Fruit fly (Drosophila melanogaster) whole organism, embryonic: ENCODE measurements around the gene yrt.
A peak's percentile ranks its signal among the peaks of the same experiment; 100 is the strongest.

Experiments
- Adf1 ChIP-seq: fragments of 200-800 bp; sonication (Bioruptor generic); IDR thresholded peaks from 2 replicates; pipeline ENCODE4 v1.3.6; 2022; ENCODE audit warnings: missing biosample characterization, missing genetic modification characterization
- Atf6 ChIP-seq: fragments of 200-800 bp; sonication (Bioruptor generic); IDR thresholded peaks from 2 replicates; pipeline ENCODE4 v1.3.6; 2022; ENCODE audit warnings: missing biosample characterization, missing genetic modification characterization
- B-H2 ChIP-seq: fragments of 200-800 bp; sonication (Bioruptor generic); optimal IDR thresholded peaks from 2 replicates; lab custom pipeline; 2018; ENCODE audit warnings: missing biosample characterization, mild to moderate bottlenecking, missing genetic modification characterization
- Bdp1 ChIP-seq: fragments of 200-800 bp; sonication (Bioruptor generic); optimal IDR thresholded peaks from 3 replicates; lab custom pipeline; 2016; ENCODE audit warnings: missing biosample characterization, missing genetic modification characterization
- CG1832 ChIP-seq: fragments of 200-800 bp; sonication (Bioruptor generic); optimal IDR thresholded peaks from 2 replicates; lab custom pipeline; 2017; ENCODE audit warnings: missing biosample characterization, mild to moderate bottlenecking, missing genetic modification characterization, inconsistent platforms
- CG34224 ChIP-seq: fragments of 200-800 bp; sonication (Bioruptor generic); IDR thresholded peaks from 3 replicates; pipeline ENCODE4 v1.3.6; 2022; ENCODE audit warnings: missing biosample characterization, missing genetic modification characterization; ENCODE audit not compliant: partially characterized antibody
- CG34422 ChIP-seq: fragments of 200-800 bp; sonication (Bioruptor generic); IDR thresholded peaks from 3 replicates; pipeline ENCODE4 v1.3.6; 2022; ENCODE audit warnings: missing biosample characterization, missing genetic modification characterization
- CG4404 ChIP-seq: fragments of 200-800 bp; sonication (Bioruptor generic); IDR thresholded peaks from 2 replicates; pipeline ENCODE4 v1.3.6; 2022; ENCODE audit warnings: missing biosample characterization, missing genetic modification characterization
- CG6689 ChIP-seq: fragments of 200-800 bp; sonication (Bioruptor generic); IDR thresholded peaks from 2 replicates; pipeline ENCODE4 v1.3.6; 2022; ENCODE audit warnings: missing biosample characterization, missing genetic modification characterization
- CG7987 ChIP-seq: fragments of 200-800 bp; sonication (Bioruptor generic); optimal IDR thresholded peaks from 2 replicates; lab custom pipeline; 2018; ENCODE audit warnings: missing biosample characterization, mild to moderate bottlenecking, missing genetic modification characterization, moderate library complexity
- CG8281 ChIP-seq: fragments of 200-800 bp; sonication (Bioruptor generic); optimal IDR thresholded peaks from 2 replicates; lab custom pipeline; 2018; ENCODE audit warnings: missing biosample characterization, mild to moderate bottlenecking, missing genetic modification characterization, moderate library complexity
- CG8359 ChIP-seq: fragments of 200-800 bp; sonication (Bioruptor generic); optimal IDR thresholded peaks from 2 replicates; lab custom pipeline; 2017; ENCODE audit warnings: missing biosample characterization, mild to moderate bottlenecking, missing genetic modification characterization, borderline replicate concordance
- CG8924 ChIP-seq: fragments of 200-800 bp; optimal IDR thresholded peaks from 3 replicates; lab custom pipeline; 2019; ENCODE audit warnings: missing biosample characterization, mild to moderate bottlenecking, missing genetic modification characterization, moderate library complexity
- CoRest ChIP-seq: fragments of 200-800 bp; sonication (Bioruptor generic); optimal IDR thresholded peaks from 3 replicates; lab custom pipeline; 2018; ENCODE audit warnings: missing biosample characterization, mild to moderate bottlenecking, missing genetic modification characterization, moderate library complexity
- D ChIP-seq, 2 experiments: fragments of 200-800 bp in 1 of 2; fragments of >200 bp in 1 of 2; sonication (Bioruptor generic) in 1 of 2; optimal IDR thresholded peaks; 2 replicates in 1 of 2; 3 replicates in 1 of 2; lab custom pipeline; 2017; ENCODE audit warnings: mild to moderate bottlenecking in 1 of 2, missing biosample characterization in 1 of 2, missing genetic modification characterization in 1 of 2, missing genetic modification reagents in 1 of 2
- E2f2 ChIP-seq: fragments of 200-800 bp; sonication (Bioruptor generic); IDR thresholded peaks from 2 replicates; pipeline ENCODE4 v1.3.6; 2022; ENCODE audit warnings: missing biosample characterization, missing genetic modification characterization
- Fer1 ChIP-seq: fragments of 200-800 bp; sonication (Bioruptor generic); optimal IDR thresholded peaks from 2 replicates; lab custom pipeline; 2017; ENCODE audit warnings: missing biosample characterization, mild to moderate bottlenecking, missing genetic modification characterization
- H15 ChIP-seq: fragments of 200-800 bp; sonication (Bioruptor generic); IDR thresholded peaks from 3 replicates; pipeline ENCODE4 v1.3.6; 2022; ENCODE audit warnings: missing biosample characterization, missing genetic modification characterization
- HmgD ChIP-seq: fragments of 200-800 bp; sonication (Bioruptor generic); optimal IDR thresholded peaks from 3 replicates; lab custom pipeline; 2016; ENCODE audit warnings: missing biosample characterization, missing genetic modification characterization
- Hr51 ChIP-seq, 2 experiments: fragments of 200-800 bp; sonication (Bioruptor generic); optimal IDR thresholded peaks; 2 replicates in 1 of 2; 3 replicates in 1 of 2; lab custom pipeline; 2016 to 2018; ENCODE audit warnings: missing biosample characterization in 2 of 2, missing genetic modification characterization in 2 of 2, mild to moderate bottlenecking in 1 of 2, moderate library complexity in 1 of 2
- Kr ChIP-seq: fragments of 200-800 bp; sonication (Bioruptor generic); optimal IDR thresholded peaks from 2 replicates; lab custom pipeline; 2017; ENCODE audit warnings: missing biosample characterization, mild to moderate bottlenecking, missing genetic modification characterization
- Lhr ChIP-seq: fragments of 200-800 bp; sonication (Bioruptor generic); optimal IDR thresholded peaks from 3 replicates; lab custom pipeline; 2017; ENCODE audit warnings: mild to moderate bottlenecking, missing biosample characterization, missing genetic modification reagents, missing genetic modification characterization
- Nf-YA ChIP-seq: fragments of 200-800 bp; sonication (Bioruptor generic); IDR thresholded peaks from 2 replicates; pipeline ENCODE4 v1.3.6; 2022; ENCODE audit warnings: missing biosample characterization, missing genetic modification characterization
- Ravus ChIP-seq: fragments of 200-800 bp; sonication (Bioruptor generic); IDR thresholded peaks from 2 replicates; pipeline ENCODE4 v1.3.6; 2022; ENCODE audit warnings: missing biosample characterization, missing genetic modification characterization
- Rfx ChIP-seq: fragments of 200-800 bp; sonication (Bioruptor generic); IDR thresholded peaks from 2 replicates; pipeline ENCODE4 v1.3.6; 2022; ENCODE audit warnings: missing biosample characterization, missing genetic modification characterization
- Sin3A ChIP-seq: fragments of >200 bp; optimal IDR thresholded peaks from 2 replicates; lab custom pipeline; 2018
- Sox100B ChIP-seq: fragments of 200-800 bp; sonication (Bioruptor generic); optimal IDR thresholded peaks from 3 replicates; lab custom pipeline; 2018; ENCODE audit warnings: missing biosample characterization, mild to moderate bottlenecking, missing genetic modification characterization
- Spps ChIP-seq: fragments of 200-800 bp; sonication (Bioruptor generic); optimal IDR thresholded peaks from 2 replicates; lab custom pipeline; 2018; ENCODE audit warnings: missing biosample characterization, mild to moderate bottlenecking, missing genetic modification characterization
- Vsx1 ChIP-seq: fragments of 200-800 bp; sonication (Bioruptor generic); optimal IDR thresholded peaks from 2 replicates; lab custom pipeline; 2017; ENCODE audit warnings: missing biosample characterization, mild to moderate bottlenecking, missing genetic modification characterization, missing genetic modification reagents
- az2 ChIP-seq: fragments of 200-800 bp; sonication (Bioruptor generic); optimal IDR thresholded peaks from 3 replicates; lab custom pipeline; 2016; ENCODE audit warnings: missing biosample characterization, missing genetic modification characterization
- bowl ChIP-seq: fragments of 200-800 bp; sonication (Bioruptor generic); IDR thresholded peaks from 2 replicates; pipeline ENCODE4 v1.3.6; 2022; ENCODE audit warnings: missing biosample characterization, missing genetic modification characterization
- bsh ChIP-seq, 2 experiments: fragments of 200-800 bp; sonication (Bioruptor generic); optimal IDR thresholded peaks; 2 replicates each; lab custom pipeline; 2017 to 2018; ENCODE audit warnings: mild to moderate bottlenecking in 2 of 2, missing biosample characterization in 2 of 2, missing genetic modification characterization in 2 of 2, moderate library complexity in 1 of 2
- ci ChIP-seq: fragments of 200-800 bp; sonication (Bioruptor generic); IDR thresholded peaks from 3 replicates; pipeline ENCODE4 v1.3.6; 2022; ENCODE audit warnings: missing biosample characterization, missing genetic modification characterization
- grau ChIP-seq: fragments of 200-800 bp; optimal IDR thresholded peaks from 3 replicates; lab custom pipeline; 2019; ENCODE audit warnings: missing biosample characterization, mild to moderate bottlenecking, missing genetic modification characterization, moderate library complexity
- gro ChIP-seq: fragments of 200-800 bp; sonication (Bioruptor generic); optimal IDR thresholded peaks from 2 replicates; lab custom pipeline; 2016; ENCODE audit warnings: missing biosample characterization, missing genetic modification characterization
- hb ChIP-seq: fragments of 200-800 bp; sonication (Bioruptor generic); IDR thresholded peaks from 3 replicates; pipeline ENCODE4 v1.3.6; 2022; ENCODE audit warnings: missing biosample characterization, missing genetic modification characterization; ENCODE audit not compliant: partially characterized antibody
- hkb ChIP-seq, 2 experiments: fragments of 200-800 bp in 1 of 2; fragments of >200 bp in 1 of 2; sonication (Bioruptor generic) in 1 of 2; IDR thresholded peaks in 1 of 2; optimal IDR thresholded peaks in 1 of 2; 2 replicates each; pipeline versions ENCODE4 v1.3.6 to Lab custom; 2017 to 2022; ENCODE audit warnings: missing biosample characterization in 1 of 2, missing genetic modification characterization in 1 of 2
- jumu ChIP-seq: fragments of 200-800 bp; sonication (Bioruptor generic); optimal IDR thresholded peaks from 3 replicates; lab custom pipeline; 2016; ENCODE audit warnings: missing biosample characterization, missing genetic modification characterization
- lab ChIP-seq: fragments of 200-800 bp; sonication (Bioruptor generic); optimal IDR thresholded peaks from 3 replicates; lab custom pipeline; 2017; ENCODE audit warnings: missing biosample characterization, missing genetic modification characterization, mild to moderate bottlenecking, moderate library complexity, missing genetic modification reagents
- lmd ChIP-seq: fragments of 200-800 bp; sonication (Bioruptor generic); IDR thresholded peaks from 2 replicates; pipeline ENCODE4 v1.3.6; 2022; ENCODE audit warnings: missing biosample characterization, missing genetic modification characterization
- nerfin-1 ChIP-seq: fragments of 200-800 bp; sonication (Bioruptor generic); optimal IDR thresholded peaks from 3 replicates; lab custom pipeline; 2019; ENCODE audit warnings: missing biosample characterization, mild to moderate bottlenecking, missing genetic modification characterization, moderate library complexity
- org-1 ChIP-seq: fragments of 200-800 bp; sonication (Bioruptor generic); optimal IDR thresholded peaks from 2 replicates; lab custom pipeline; 2017; ENCODE audit warnings: missing biosample characterization, missing genetic modification characterization
- otp ChIP-seq: fragments of 200-800 bp; sonication (Bioruptor generic); IDR thresholded peaks from 3 replicates; pipeline ENCODE4, ENCODE4 v1.3.6; 2022; ENCODE audit warnings: missing biosample characterization, missing genetic modification characterization
- slp2 ChIP-seq: fragments of 200-800 bp; sonication (Bioruptor generic); optimal IDR thresholded peaks from 2 replicates; lab custom pipeline; 2016; ENCODE audit warnings: missing biosample characterization, missing genetic modification characterization
- so ChIP-seq: fragments of 200-800 bp; sonication (Bioruptor generic); IDR thresholded peaks from 3 replicates; pipeline ENCODE4 v1.3.6; 2022; ENCODE audit warnings: missing biosample characterization, missing genetic modification characterization
- tgo ChIP-seq: fragments of 200-800 bp; sonication (Bioruptor generic); IDR thresholded peaks from 3 replicates; pipeline ENCODE4 v1.3.6; 2022; ENCODE audit warnings: missing biosample characterization, missing genetic modification characterization
- tin ChIP-seq: fragments of 200-800 bp; sonication (Bioruptor generic); optimal IDR thresholded peaks from 3 replicates; lab custom pipeline; 2016; ENCODE audit warnings: missing biosample characterization, missing genetic modification characterization
- wdn ChIP-seq: fragments of 200-800 bp; sonication (Bioruptor generic); IDR thresholded peaks from 2 replicates; pipeline ENCODE4 v1.3.6; 2022; ENCODE audit warnings: missing biosample characterization, missing genetic modification characterization

yrt gene

DNA sequence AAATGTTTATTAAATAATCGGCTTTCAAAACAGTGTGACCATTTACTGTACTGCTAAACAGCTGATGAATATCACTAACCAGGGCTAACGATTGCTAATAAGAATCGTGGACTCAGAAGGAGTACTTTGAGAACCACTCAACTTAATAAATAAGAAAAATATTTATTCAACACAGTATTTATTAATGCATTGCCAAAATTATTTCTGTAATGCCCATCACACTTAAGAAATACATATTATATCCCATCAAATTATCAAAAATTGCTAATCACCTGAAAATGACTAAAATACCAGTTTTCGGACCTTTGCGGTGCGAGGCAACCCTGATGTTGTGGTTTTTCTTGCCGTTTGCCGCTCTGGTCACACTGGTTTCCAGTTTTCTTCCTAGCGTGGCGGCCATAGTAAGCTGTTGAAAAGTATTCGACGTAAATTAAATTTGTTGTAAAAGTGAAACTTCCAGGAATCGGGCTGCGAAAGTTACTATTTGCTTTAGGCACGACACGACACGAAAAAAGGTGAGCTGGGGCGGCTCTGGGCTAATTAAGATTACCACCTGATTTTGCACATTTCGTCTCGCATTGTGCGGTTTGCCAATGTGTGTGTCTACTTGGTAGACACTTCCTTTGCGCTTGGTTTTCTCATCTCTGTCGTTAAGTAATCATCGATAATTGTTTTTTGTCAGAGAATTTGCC lies 52.9 kb downstream of the yrt start, which contains the start of the genes mRpS21 and Droj2 (continued):
- TF ChIP-seq gro (GFP tag; lab: Kevin White, UChicago) (no peak), so (GFP tag; lab: Robert Waterston, UW) (no peak), ci (GFP tag; lab: Robert Waterston, UW) (0 out of 3 replicates have a peak, but pooled peaks have one; percentile 48), Hr51 (GFP tag; optimal IDR thresholded peaks at IDR 0.05; lab: Kevin White, UChicago) (peak; percentile 42 to 51), CG1832 (no peak), Vsx1 (GFP tag; lab: Kevin White, UChicago) (peak; percentile 45), lab (GFP tag; lab: Kevin White, UChicago) (peak; percentile 44), E2f2 (GFP tag; lab: Robert Waterston, UW) (peak; percentile 42; the same call in 1 of the 2 replicates), B-H2 (GFP tag; lab: Kevin White, UChicago) (no peak), CG8281 (tag; lab: Kevin White, UChicago) (no peak), CG4404 (no peak), hkb (optimal IDR thresholded peaks at IDR 0.05; lab: Kevin White, UChicago) (peak; percentile 35), hkb (GFP tag; IDR thresholded peaks at IDR 0.05; lab: Robert Waterston, UW) (no peak; the same call in 1 of the 2 replicates), Atf6 (GFP tag; lab: Robert Waterston, UW) (peak; percentile 46; the same call in 1 of the 2 replicates), Lhr (GFP tag; lab: Kevin White, UChicago) (peak; percentile 71), D (optimal IDR thresholded peaks at IDR 0.05; lab: Kevin White, UChicago) (no peak), D (GFP tag; optimal IDR thresholded peaks at IDR 0.05; lab: Kevin White, UChicago) (no peak), CG34224 (GFP tag; lab: Robert Waterston, UW) (no peak), Bdp1 (peak; percentile 29), Sin3A (lab: Kevin White, UChicago) (peak; percentile 86), CG8359 (no peak), CG6689 (no peak), Fer1 (GFP tag; lab: Kevin White, UChicago) (peak; percentile 45), az2 (GFP tag; lab: Kevin White, UChicago) (peak; percentile 23), slp2 (GFP tag; lab: Kevin White, UChicago) (peak; percentile 26), Nf-YA (GFP tag; lab: Robert Waterston, UW) (no peak), hb (GFP tag; lab: Robert Waterston, UW) (no peak), Kr (GFP tag; lab: Kevin White, UChicago) (no peak), CG7987 (GFP tag; lab: Kevin White, UChicago) (no peak), Sox100B (GFP tag; lab: Kevin White, UChicago) (no peak), tgo (GFP tag; lab: Robert Waterston, UW) (0 out of 3 replicates have a peak, but pooled peaks have one; percentile 17), bowl (no peak), Adf1 (GFP tag; lab: Robert Waterston, UW) (no peak), Ravus (GFP tag; lab: Robert Waterston, UW) (no peak), jumu (GFP tag; lab: Kevin White, UChicago) (no peak), lmd (peak; percentile 52; the same call in 1 of the 2 replicates), org-1 (no peak), Spps (tag; lab: Kevin White, UChicago) (no peak), Rfx (GFP tag; lab: Robert Waterston, UW) (peak; percentile 64), tin (GFP tag; lab: Kevin White, UChicago) (peak; percentile 57), nerfin-1 (tag; lab: Kevin White, UChicago) (peak; percentile 56), HmgD (GFP tag; lab: Kevin White, UChicago) (no peak), CG34422 (GFP tag; lab: Robert Waterston, UW) (peak; percentile 65; the same call in 2 of the 3 replicates), H15 (GFP tag; lab: Robert Waterston, UW) (0 out of 3 replicates have a peak, but pooled peaks have one; percentile 27), CoRest (tag; lab: Kevin White, UChicago) (peak; percentile 82), otp (GFP tag; lab: Robert Waterston, UW) (peak; percentile 26; the same call in 1 of the 3 replicates), grau (tag; lab: Kevin White, UChicago) (peak; percentile 67), wdn (no peak), CG8924 (tag; lab: Kevin White, UChicago) (peak; percentile 83), bsh (GFP tag; optimal IDR thresholded peaks at IDR 0.05; lab: Kevin White, UChicago) (peak in 1 of 2 experiments; percentile 36)
